Fruit fly (Drosophila melanogaster) Kc167 (cell line): ENCODE measurements around the gene Bhmt.

Experiments used
- Myc ChIP-seq: fragments of >200 bp; optimal IDR thresholded peaks from 2 replicates; lab custom pipeline; 2017; ENCODE audit warnings: missing external identifiers
- Sin3A ChIP-seq: fragments of >200 bp; optimal IDR thresholded peaks from 2 replicates; lab custom pipeline; 2018; ENCODE audit warnings: missing external identifiers
- h ChIP-seq: fragments of >200 bp; optimal IDR thresholded peaks from 3 replicates; lab custom pipeline; 2018; ENCODE audit warnings: missing external identifiers
- insv ChIP-seq: fragments of >200 bp; optimal IDR thresholded peaks from 3 replicates; lab custom pipeline; 2018; ENCODE audit warnings: missing external identifiers
- psq ChIP-seq: fragments of >200 bp; optimal IDR thresholded peaks from 2 replicates; lab custom pipeline; 2017; ENCODE audit warnings: missing external identifiers
- ttk ChIP-seq: sonication (Bioruptor generic); optimal IDR thresholded peaks from 2 replicates; lab custom pipeline; 2017; ENCODE audit warnings: missing external identifiers

The Bhmt gene

dm6 chr2L:18927891-18928290 is 29.2 kb downstream of the Bhmt start:
- TF ChIP-seq psq (lab: Kevin White, UChicago): no peak

- no peak for TF ChIP-seq Myc (lab: Kevin White, UChicago)
- TF ChIP-seq h (lab: Kevin White, UChicago): no peak
- TF ChIP-seq psq (lab: Kevin White, UChicago): no peak
- no peak for TF ChIP-seq ttk (lab: Kevin White, UChicago)
- no peak for TF ChIP-seq Sin3A (lab: Kevin White, UChicago)
- no peak for TF ChIP-seq insv (lab: Kevin White, UChicago)
Measured at dm6 chr2L:18925956-18926355, 31.2 kb downstream of the Bhmt start.

- no peak for TF ChIP-seq h (lab: Kevin White, UChicago)
- no peak for TF ChIP-seq Sin3A (lab: Kevin White, UChicago)
- no peak for TF ChIP-seq Myc (lab: Kevin White, UChicago)
Measured at dm6 chr2L:18925387-18925786, 31.7 kb downstream of the Bhmt start.

- TF ChIP-seq insv (lab: Kevin White, UChicago): no peak
- TF ChIP-seq ttk (lab: Kevin White, UChicago): no peak
- TF ChIP-seq Myc (lab: Kevin White, UChicago): no peak
- TF ChIP-seq h (lab: Kevin White, UChicago): no peak
- TF ChIP-seq psq (lab: Kevin White, UChicago): no peak
- no peak for TF ChIP-seq Sin3A (lab: Kevin White, UChicago)
Measured at dm6 chr2L:18924642-18925244, 32.4 kb downstream of the Bhmt start.

- TF ChIP-seq h (lab: Kevin White, UChicago) (no peak), Myc (lab: Kevin White, UChicago) (no peak), ttk (lab: Kevin White, UChicago) (no peak), Sin3A (lab: Kevin White, UChicago) (no peak), insv (lab: Kevin White, UChicago) (no peak), psq (lab: Kevin White, UChicago) (no peak)
Measured at dm6 chr2L:18921246-18921645, 35.9 kb downstream of the Bhmt start.

- TF ChIP-seq Sin3A (lab: Kevin White, UChicago) (no peak), Myc (lab: Kevin White, UChicago) (no peak), psq (lab: Kevin White, UChicago) (no peak), ttk (lab: Kevin White, UChicago) (no peak), insv (lab: Kevin White, UChicago) (no peak), h (lab: Kevin White, UChicago) (no peak)
Measured at dm6 chr2L:18919474-18919873, 37.6 kb downstream of the Bhmt start.

dm6 chr2L:18917584-18917983 is 39.5 kb downstream of the Bhmt start:
- TF ChIP-seq h (lab: Kevin White, UChicago) (no peak), insv (lab: Kevin White, UChicago) (no peak), ttk (lab: Kevin White, UChicago) (no peak), Myc (lab: Kevin White, UChicago) (no peak), Sin3A (lab: Kevin White, UChicago) (no peak), psq (lab: Kevin White, UChicago) (no peak)

- no peak for TF ChIP-seq insv (lab: Kevin White, UChicago)
- TF ChIP-seq Sin3A (lab: Kevin White, UChicago): no peak
- no peak for TF ChIP-seq h (lab: Kevin White, UChicago)
- no peak for TF ChIP-seq psq (lab: Kevin White, UChicago)
- no peak for TF ChIP-seq Myc (lab: Kevin White, UChicago)
- TF ChIP-seq ttk (lab: Kevin White, UChicago): no peak
Measured at dm6 chr2L:18914829-18915228, 42.3 kb downstream of the Bhmt start.

- TF ChIP-seq insv (lab: Kevin White, UChicago) (no peak), ttk (lab: Kevin White, UChicago) (no peak), Myc (lab: Kevin White, UChicago) (no peak), Sin3A (lab: Kevin White, UChicago) (no peak), psq (lab: Kevin White, UChicago) (no peak), h (lab: Kevin White, UChicago) (no peak)
Measured at dm6 chr2L:18907491-18907890, 49.6 kb downstream of the Bhmt start.

- TF ChIP-seq Myc (lab: Kevin White, UChicago) (no peak), insv (lab: Kevin White, UChicago) (no peak), ttk (lab: Kevin White, UChicago) (no peak), Sin3A (lab: Kevin White, UChicago) (no peak), psq (lab: Kevin White, UChicago) (no peak), h (lab: Kevin White, UChicago) (no peak)
Measured at dm6 chr2L:18906615-18907014, 50.5 kb downstream of the Bhmt start.
